Worm (Caenorhabditis elegans) whole organism, late embryonic: Measurements from ENCODE around the gene srd-35.

ENCODE experiments used
- F13H6.1 ChIP-seq: sonication (generic microtip); optimal IDR thresholded peaks from 2 replicates; lab custom pipeline; 2016; ENCODE audit warnings: missing genetic modification characterization, missing compliant biosample characterization
- K09A11.1 ChIP-seq: sonication (generic microtip); optimal IDR thresholded peaks from 2 replicates; lab custom pipeline; 2017; ENCODE audit warnings: antibody characterized with exemption, mild to moderate bottlenecking, missing genetic modification characterization, missing compliant biosample characterization; ENCODE audit not compliant: insufficient read depth
- ahr-1 ChIP-seq: sonication (generic microtip); optimal IDR thresholded peaks from 2 replicates; lab custom pipeline; 2016; ENCODE audit warnings: missing genetic modification characterization, missing compliant biosample characterization
- ama-1 ChIP-seq: fragments of 150-350 bp; optimal IDR thresholded peaks from 2 replicates; lab custom pipeline; 2014
- ceh-31 ChIP-seq: sonication (generic microtip); optimal IDR thresholded peaks from 2 replicates; lab custom pipeline; 2016; ENCODE audit warnings: missing genetic modification characterization, missing compliant biosample characterization
- ceh-9 ChIP-seq: sonication (generic microtip); optimal IDR thresholded peaks from 2 replicates; lab custom pipeline; 2016; ENCODE audit warnings: mild to moderate bottlenecking, missing genetic modification characterization, inconsistent platforms, missing compliant biosample characterization
- dve-1 ChIP-seq: sonication (generic microtip); optimal IDR thresholded peaks from 2 replicates; lab custom pipeline; 2017; ENCODE audit warnings: antibody characterized with exemption, mild to moderate bottlenecking, missing genetic modification characterization, missing compliant biosample characterization
- hlh-15 ChIP-seq: sonication (generic microtip); optimal IDR thresholded peaks from 2 replicates; lab custom pipeline; 2016; ENCODE audit warnings: missing genetic modification characterization, missing compliant biosample characterization
- pha-4 ChIP-seq: fragments of 150-350 bp; optimal IDR thresholded peaks from 2 replicates; lab custom pipeline; 2018; ENCODE audit warnings: missing biosample characterization, missing genetic modification reagents, missing genetic modification characterization

ce11 chrV:12954261-12954660, 9.9 kb upstream of the srd-35 start:
- no peak for TF ChIP-seq F13H6.1 (tag; lab: Kevin White, UChicago)
- no peak for TF ChIP-seq hlh-15 (tag; lab: Kevin White, UChicago)
- no peak for TF ChIP-seq pha-4
- no peak for TF ChIP-seq dve-1 (tag; lab: Kevin White, UChicago)
- no peak for TF ChIP-seq ama-1 (lab: Kevin White, UChicago)
- TF ChIP-seq ahr-1 (tag; lab: Kevin White, UChicago) = no peak
- no peak for TF ChIP-seq ceh-31
- no peak for TF ChIP-seq K09A11.1 (tag; lab: Kevin White, UChicago)
- TF ChIP-seq ceh-9 (tag; lab: Kevin White, UChicago) = no peak
